Fruit fly (Drosophila melanogaster): ENCODE results near the gene Cmpk.

Gene Cmpk

DNA sequence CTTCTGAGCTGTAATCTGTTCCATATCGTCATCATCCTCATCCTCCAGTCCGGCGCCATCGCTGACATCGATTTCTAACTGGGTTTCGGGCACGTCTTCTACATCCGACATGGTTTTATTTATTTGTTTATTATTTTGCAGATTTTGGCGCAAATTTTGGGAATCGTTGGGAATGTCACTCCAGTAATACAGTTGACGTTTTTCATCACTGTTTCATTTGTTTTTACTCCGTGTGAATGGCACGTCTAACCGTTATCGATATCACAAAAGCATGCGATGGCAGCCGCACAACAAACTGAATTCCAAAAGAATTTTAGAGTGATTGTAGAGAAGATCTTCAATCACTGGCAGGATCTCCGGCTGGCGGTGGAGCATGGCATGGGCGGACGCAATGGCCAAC is 1.1 kb upstream of the Cmpk start, which contains the start of the genes Sld5 and CG14543:
Gene Sld5, minus strand, starts transcription at position 167 of the 400 bp plus-strand sequence.
Gene CG14543, plus strand, starts transcription at position 250 of the 400 bp plus-strand sequence.
- TF ChIP-seq CG8478 (optimal IDR thresholded peaks at IDR 0.05) (no peak), CTCF (optimal IDR thresholded peaks at IDR 0.05) (no peak)

DNA sequence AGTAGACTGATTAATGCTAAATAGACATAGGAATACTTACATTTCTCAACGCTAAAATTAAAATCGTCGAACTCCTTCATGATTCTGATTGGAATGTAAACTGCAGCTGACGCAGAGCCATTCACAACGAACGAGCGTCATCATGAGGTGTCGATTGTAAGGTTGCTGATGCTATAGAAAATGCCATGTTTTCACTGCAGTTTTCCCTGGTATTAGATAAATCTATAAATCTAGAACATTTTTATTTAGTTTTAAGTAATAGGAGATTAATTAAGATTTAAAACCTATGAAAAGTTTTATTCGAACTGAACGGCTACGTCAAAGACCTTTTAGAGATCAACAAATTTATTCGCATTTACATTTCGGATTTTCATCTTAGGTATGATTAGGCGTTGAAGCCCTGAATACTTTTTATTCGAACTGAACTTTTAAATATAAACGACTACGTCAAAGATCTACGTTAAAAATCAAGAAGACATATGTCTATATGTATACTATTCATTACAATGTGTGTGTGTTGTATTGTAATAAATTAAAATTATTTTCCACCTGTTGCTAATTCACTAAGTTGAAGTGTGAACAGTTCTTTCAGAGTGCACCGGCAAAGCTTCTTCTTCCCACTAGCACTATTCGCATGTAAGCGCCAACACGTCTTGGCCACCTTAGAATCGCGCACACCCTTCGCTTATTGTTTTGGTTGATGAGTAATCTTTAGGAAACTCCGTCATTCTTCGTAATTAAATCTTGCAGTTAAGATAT is 2.9 kb downstream of the Cmpk start, which contains the start of the genes Exo84 and Vps2:
Gene Exo84, minus strand, starts transcription at position 108 of the 759 bp plus-strand sequence.
Gene Vps2, plus strand, starts transcription at position 672 of the 759 bp plus-strand sequence.
- TF ChIP-seq CG8478 (optimal IDR thresholded peaks at IDR 0.05) (no peak), CTCF (optimal IDR thresholded peaks at IDR 0.05) (no peak)

DNA sequence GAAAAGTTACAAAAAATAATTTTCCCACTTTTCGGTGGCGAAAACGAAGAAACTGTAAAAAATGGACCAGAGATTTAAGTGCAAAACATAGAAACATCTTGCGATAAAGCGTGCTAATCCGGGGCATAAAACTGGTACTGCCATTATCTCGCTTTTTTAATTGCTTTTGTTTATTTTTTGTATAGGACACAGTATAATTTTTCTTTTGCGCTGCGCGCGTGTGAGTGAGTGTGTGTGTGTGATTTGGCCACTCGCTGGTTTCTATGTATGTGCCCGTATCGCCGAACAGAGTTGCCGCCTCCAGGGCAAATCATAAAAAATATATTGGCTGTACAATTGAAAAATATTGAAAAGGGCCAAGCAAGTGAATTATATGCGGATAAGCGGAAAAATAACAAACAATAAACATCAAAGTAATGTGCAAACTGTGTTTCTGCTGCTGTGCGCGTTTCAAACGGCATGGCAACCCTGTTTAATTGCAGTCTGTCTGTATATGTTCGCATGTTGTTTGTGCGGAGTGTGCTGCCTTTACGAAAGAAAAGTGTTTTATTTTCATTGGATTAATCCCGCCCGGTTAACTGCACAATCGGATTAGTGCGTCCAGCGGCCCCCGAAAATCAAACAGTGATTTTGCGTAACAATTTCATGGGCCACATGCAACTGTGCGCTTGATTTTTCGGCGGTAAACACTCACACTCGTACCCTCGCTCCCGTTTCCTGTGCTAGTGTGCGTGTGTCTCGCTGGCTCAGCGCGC is 12.9 kb downstream of the Cmpk start:
- TF ChIP-seq CTCF (optimal IDR thresholded peaks at IDR 0.05) = no peak
- TF ChIP-seq CG8478 (optimal IDR thresholded peaks at IDR 0.05) = no peak

DNA sequence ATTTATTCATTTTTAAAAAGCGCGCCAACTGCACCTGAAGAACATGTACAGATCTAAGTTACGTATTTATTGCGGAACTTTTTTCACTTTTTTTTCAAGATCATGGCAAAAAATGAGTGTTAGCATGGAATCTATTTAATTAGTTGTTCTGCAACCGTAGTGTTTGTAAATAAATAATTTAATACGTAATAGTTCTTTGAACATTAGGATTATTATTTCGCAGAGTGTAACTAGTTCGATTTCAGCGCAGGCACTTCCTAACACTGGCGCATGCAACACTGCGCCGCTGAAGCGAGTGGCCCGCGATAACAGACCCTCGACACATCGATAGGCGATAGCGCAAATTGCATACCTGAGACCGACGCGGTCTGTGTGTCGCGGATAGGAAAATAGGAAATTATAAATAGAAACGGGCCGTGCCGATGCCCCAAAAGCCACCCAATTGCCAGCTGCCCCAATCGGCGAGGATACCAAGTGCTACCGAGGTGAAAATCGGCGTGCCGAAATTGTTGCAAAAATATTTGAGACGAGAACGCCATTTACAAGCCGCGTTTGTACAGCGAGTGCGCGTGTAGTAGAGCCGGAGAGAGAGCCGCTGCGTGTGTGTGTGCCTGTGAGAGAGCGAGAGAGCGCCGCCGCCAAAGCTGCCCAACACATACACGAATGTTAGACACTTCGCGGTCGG is 13.7 kb downstream of the Cmpk start, which contains the start of gene gro:
Gene gro, plus strand, starts transcription at position 320 of the 685 bp plus-strand sequence.
- TF ChIP-seq CTCF (optimal IDR thresholded peaks at IDR 0.05) (peak; percentile 33 to 34), CG8478 (optimal IDR thresholded peaks at IDR 0.05) (no peak)

DNA sequence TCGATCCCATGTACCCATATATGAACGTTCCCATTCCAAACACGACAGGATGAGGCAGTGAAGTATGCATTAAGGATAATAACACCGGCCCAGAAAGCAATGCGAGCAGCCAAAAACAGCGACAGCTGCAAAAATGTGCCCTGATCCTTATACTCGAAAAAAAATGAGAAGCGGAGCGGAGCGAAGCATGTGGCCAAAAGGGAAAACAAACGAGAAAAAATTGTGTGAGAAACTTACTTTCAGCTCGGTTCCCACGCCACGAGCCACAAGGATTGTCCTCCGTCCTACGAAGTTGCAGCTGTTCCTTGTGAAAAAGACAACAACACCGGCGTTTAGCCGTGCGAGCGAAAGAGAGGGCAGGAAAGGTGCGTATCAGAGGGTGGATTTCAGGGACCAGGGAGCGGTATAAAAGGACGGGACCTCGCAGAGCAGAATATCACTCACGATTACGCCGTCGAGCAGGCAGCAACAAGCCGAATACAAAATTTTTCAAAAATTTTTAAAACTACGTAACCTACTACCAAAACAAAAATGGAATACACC is 15.4 kb downstream of the Cmpk start:
- no peak for TF ChIP-seq CG8478 (optimal IDR thresholded peaks at IDR 0.05)
- no peak for TF ChIP-seq CTCF (optimal IDR thresholded peaks at IDR 0.05)

DNA sequence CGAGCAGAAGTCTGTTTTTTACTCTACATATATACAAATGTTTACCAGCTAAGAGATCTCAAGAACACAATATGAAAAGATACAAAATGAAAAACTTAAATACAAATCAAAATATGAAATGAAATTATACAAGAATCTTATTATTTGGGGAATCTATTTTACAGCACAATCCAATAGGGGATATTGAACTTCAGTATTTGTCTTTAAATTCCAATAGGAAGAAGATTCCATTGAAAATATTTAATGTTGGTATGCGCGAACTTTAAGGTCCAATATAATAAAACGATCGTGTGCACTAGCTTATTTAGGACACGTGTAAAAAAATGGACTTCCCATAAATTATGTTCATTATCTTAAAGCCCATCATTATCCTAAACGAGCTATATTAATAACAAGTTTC is 17.3 kb downstream of the Cmpk start:
- TF ChIP-seq CTCF (optimal IDR thresholded peaks at IDR 0.05) (no peak), CG8478 (optimal IDR thresholded peaks at IDR 0.05) (no peak)

DNA sequence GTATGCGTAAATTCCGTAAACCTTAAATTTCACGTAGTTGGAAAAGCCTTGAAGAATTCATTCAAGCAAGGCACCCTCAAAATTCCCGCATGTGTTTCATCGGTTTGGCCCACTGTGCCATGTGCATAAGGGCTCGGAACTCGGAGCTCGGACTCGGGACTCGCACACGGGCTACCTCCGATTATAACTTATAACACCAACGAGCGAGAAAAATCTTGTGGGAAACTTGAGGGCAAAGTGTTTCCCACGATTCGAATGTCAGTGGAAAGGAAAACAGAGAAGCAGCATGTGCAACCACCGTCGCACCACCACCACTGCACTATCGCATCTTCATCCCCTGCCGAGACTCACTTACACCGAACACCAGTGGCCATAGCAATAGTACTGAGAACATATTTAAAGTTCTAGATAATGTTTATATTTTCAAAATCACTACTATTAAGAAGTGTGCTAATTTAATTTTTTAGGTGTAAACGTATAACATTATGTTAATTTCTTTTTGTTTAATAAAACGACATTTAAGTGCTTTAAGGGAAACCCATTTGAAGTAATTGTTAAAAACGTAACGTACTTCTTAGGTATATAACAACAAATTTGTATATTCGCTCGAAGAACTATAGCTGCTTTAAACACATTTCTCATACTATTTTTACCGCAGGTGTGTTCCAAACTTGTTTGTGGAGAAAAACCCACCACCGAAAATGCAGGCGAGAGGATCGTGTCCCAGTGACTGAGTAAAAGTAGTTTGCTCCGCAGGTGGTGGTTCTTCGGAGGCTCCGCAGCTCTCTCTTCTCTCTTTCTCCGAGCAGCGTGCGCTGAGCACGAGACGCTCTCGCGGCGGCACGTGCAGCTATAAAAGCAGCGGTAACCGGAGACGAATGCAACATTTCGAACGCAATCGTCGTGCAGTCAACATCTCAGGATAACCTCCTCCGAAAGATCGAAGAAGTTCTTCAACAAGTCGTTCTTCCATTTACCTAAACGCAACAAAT is 18.8 kb downstream of the Cmpk start:
- TF ChIP-seq CG8478 (optimal IDR thresholded peaks at IDR 0.05) (no peak), CTCF (optimal IDR thresholded peaks at IDR 0.05) (no peak)

DNA sequence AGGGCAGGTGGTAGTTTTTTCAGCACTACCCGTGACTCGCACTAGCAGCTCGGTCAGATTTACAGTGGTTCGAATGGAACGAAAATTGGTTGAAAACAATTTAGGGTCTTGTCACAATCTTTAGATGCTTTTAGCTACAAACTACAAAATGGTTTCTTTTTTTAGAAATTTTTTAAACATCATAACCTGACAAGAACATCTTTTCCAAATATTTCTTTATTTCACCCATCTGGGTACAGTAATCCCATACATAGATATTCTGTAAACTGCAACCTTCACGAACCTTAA is 19.9 kb downstream of the Cmpk start:
- no peak for TF ChIP-seq CTCF (optimal IDR thresholded peaks at IDR 0.05)

DNA sequence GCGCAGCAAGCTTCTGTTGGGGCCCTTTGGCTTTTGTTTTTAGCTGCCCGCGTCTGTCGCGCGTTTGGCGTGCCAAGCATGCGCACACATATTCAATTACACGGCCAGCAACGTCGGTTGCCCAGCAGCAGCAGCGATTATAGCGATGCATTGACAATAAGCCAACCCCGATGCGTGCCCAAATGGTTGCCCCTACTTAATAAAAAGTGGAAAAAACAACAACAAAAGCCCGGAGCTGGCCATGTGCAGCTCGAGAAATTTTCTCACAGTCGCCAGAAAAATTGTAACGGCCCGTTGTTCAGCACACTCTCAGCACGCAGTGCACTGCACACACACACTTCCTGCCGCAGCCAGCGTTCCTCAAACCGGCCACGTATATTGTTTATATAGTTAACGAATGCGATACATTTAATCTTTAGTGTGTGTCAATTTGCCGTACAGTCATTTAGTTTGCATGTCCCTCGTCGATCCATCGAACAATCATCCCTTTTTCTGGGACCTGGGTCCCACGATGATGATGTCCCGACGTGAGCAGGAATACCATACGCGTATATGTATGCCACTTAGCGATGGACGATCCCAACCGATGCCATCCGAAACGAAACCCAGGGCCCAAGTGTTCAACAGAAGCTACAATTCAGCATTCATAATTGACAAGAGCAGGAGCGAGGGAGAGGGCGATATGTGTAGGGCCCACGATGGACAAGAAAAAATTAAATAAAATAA is 20.4 kb downstream of the Cmpk start:
- TF ChIP-seq CG8478 (optimal IDR thresholded peaks at IDR 0.05) (no peak), CTCF (optimal IDR thresholded peaks at IDR 0.05) (no peak)

DNA sequence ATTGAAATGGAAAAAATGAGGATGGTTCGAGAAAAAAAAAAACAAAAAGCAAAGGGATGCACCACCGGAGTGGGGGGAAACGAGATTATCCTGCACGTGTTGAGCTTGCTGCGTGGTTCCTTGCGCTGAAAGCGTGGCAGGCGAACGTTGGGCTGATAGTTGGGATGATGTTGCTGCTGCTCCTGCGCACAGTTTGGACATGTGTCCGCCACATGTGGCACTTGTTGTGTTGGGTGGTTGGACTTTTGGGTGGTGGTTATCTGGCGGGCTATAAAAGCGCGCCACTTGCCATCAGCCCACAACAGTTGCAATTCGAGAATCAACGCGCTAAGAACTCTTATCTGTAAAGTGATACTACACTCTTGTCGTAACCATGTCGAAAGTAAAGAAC is 22.6 kb downstream of the Cmpk start:
- no peak for TF ChIP-seq CTCF (optimal IDR thresholded peaks at IDR 0.05)
- no peak for TF ChIP-seq CG8478 (optimal IDR thresholded peaks at IDR 0.05)

DNA sequence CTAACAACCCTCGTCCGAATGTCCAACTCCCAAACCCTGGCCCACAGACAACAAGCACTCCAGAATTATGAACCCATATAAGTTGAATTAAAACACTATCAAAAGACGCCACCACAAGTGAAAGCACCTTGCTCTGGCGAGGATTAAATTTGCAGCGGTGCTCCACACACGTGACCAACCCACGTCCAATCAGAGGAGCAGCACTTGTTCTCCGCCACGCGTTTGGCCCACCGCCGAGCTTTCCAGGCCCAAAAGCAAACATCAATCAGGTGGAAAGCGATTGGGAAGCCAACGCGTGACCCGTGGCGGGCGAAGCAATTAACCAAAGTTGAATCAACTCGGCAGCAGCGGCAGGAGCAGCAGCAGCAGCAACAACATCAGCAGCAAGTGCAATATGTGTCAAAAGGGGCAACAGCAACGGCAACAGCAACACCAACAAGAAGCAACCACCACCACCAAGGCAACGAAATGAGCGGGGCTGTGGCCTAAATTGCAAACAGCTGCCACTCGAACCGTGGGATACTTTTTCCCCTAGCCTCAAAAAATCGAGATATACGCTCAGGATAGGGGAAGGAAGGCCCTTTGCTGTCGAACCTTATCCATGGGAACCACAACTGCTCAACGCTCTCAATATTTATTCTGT is 23.1 kb downstream of the Cmpk start:
- TF ChIP-seq CTCF (optimal IDR thresholded peaks at IDR 0.05) = no peak
- no peak for TF ChIP-seq CG8478 (optimal IDR thresholded peaks at IDR 0.05)

DNA sequence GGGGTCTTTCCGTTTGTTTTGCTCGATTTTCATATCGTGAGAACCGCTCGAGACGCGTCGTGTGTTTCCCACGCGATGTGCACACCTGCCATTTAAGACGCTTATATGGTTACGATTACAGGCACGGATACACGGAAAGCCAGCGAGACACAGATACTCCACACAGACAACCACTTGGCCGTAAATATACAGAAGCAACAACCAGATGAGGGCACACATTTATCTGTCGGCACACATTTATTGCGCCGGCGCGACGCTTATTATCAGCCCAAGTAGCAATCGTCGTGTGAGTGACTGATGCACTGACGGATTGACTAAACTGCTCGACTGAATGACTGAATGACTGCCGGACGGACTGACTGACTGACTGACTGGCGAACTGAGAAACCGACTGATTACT is 24.7 kb downstream of the Cmpk start:
- TF ChIP-seq CG8478 (optimal IDR thresholded peaks at IDR 0.05) = no peak
- no peak for TF ChIP-seq CTCF (optimal IDR thresholded peaks at IDR 0.05)

DNA sequence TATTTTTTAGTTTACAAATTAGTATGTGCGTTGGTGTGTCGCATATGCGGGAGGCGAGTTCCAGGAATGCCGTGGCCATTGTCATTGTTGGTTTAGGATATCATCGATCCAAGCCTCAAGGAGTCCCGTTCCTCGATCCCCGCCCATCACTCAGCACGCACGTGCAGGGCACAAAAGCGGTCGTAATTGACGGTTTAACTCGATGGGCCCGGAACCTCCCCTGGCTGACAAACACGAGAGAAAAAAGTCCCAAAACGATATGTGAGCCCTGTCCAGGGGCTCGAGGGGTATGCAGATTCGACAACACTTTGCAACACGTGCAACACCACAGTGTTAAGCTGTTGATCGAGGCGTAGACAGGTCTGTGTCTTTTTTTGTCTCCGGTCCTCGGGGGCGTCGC is 27.3 kb downstream of the Cmpk start:
- no peak for TF ChIP-seq CG8478 (optimal IDR thresholded peaks at IDR 0.05)
- no peak for TF ChIP-seq CTCF (optimal IDR thresholded peaks at IDR 0.05)

Measured in S2 (cell line).